Worm (Caenorhabditis elegans) whole organism, midembryonic: ENCODE results near the gene ZC416.2.

Source experiments
- T22C8.4 ChIP-seq: fragments of 200-800 bp; sonication (Bioruptor generic); IDR thresholded peaks from 2 replicates; pipeline ENCODE4 v1.3.6; 2022; ENCODE audit warnings: missing genetic modification characterization, missing compliant biosample characterization
- cog-1 ChIP-seq: sonication (generic microtip); optimal IDR thresholded peaks from 2 replicates; lab custom pipeline; 2016; ENCODE audit warnings: missing genetic modification characterization, missing compliant biosample characterization
- flt-1 ChIP-seq: fragments of 200-800 bp; sonication (Bioruptor generic); IDR thresholded peaks from 2 replicates; pipeline ENCODE4 v1.3.6; 2022; ENCODE audit warnings: missing genetic modification characterization, missing compliant biosample characterization
- klf-2 ChIP-seq: fragments of 200-800 bp; sonication (Bioruptor generic); conservative IDR thresholded peaks from 2 replicates; pipeline ENCODE4 v1.3.6; 2022; ENCODE audit warnings: missing genetic modification reagents, missing genetic modification characterization, missing compliant biosample characterization
- med-1 ChIP-seq: sonication (generic microtip); optimal IDR thresholded peaks from 2 replicates; lab custom pipeline; 2017; ENCODE audit warnings: missing genetic modification characterization, mild to moderate bottlenecking, missing compliant biosample characterization, antibody characterized with exemption, missing genetic modification reagents; ENCODE audit not compliant: insufficient read depth
- ref-1 ChIP-seq: fragments of 200-800 bp; sonication (Bioruptor generic); conservative IDR thresholded peaks from 2 replicates; pipeline ENCODE4 v1.3.6; 2022; ENCODE audit warnings: missing genetic modification reagents, missing genetic modification characterization, missing compliant biosample characterization
- tab-1 ChIP-seq: fragments of 200-800 bp; sonication (Bioruptor generic); IDR thresholded peaks from 2 replicates; pipeline ENCODE4 v1.3.6; 2022; ENCODE audit warnings: missing genetic modification characterization, missing compliant biosample characterization
- ztf-23 ChIP-seq: fragments of 200-800 bp; sonication (Bioruptor generic); IDR thresholded peaks from 2 replicates; pipeline ENCODE4 v1.3.6; 2022; ENCODE audit warnings: missing genetic modification reagents, missing genetic modification characterization, missing compliant biosample characterization
- ztf-29 ChIP-seq: fragments of 200-800 bp; sonication (Bioruptor generic); IDR thresholded peaks from 2 replicates; pipeline ENCODE4 v1.3.6; 2022; ENCODE audit warnings: missing genetic modification reagents, missing genetic modification characterization, missing compliant biosample characterization

Gene ZC416.2

DNA sequence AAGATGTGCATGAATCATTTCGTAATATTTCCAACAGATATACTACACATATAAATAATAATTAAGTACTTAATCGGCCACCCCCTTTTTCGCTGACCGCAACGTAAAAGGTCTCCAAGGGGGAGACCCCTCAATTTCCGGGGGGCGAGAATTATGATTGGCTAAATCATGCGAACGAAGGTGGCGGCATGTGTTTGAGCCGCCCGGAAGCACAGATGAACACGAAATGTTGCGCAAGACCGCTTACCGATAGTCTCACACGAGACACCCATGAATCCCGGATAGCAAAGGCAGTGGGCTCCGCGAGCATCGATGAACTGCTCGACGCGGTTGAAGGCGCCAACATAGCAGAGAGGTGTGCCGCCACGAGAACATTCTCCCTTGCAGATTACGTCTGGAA is 31.7 kb downstream of the ZC416.2 start:
- TF ChIP-seq klf-2 (GFP tag; lab: Robert Waterston, UW) (no peak), ztf-23 (GFP tag; lab: Robert Waterston, UW) (no peak), ztf-29 (GFP tag; lab: Robert Waterston, UW) (no peak), T22C8.4 (GFP tag; lab: Robert Waterston, UW) (no peak), flt-1 (GFP tag; lab: Robert Waterston, UW) (no peak), med-1 (no peak), ref-1 (GFP tag; lab: Robert Waterston, UW) (no peak), cog-1 (no peak), tab-1 (GFP tag; lab: Robert Waterston, UW) (no peak)

DNA sequence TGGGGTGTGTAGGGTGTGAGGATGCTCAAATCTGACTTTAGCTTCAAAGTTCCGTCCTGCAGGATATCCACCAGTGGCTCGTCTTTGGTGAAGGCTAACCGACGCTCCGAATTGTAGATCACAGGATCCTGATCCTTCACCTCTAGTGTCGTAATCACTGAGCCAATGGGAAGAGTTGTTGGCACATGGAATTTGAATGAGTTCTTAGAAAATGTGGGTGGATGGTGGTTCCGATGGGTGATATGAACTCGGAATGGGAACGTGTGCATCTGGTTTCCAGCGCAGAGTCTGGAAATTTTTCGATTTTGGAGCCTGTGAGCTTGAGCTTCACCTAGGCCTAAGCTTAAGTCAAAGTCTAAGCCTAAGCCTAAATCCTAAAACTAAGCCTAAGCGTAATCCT is 33.1 kb downstream of the ZC416.2 start:
- TF ChIP-seq tab-1 (GFP tag; lab: Robert Waterston, UW) (no peak), T22C8.4 (GFP tag; lab: Robert Waterston, UW) (no peak), cog-1 (no peak), flt-1 (GFP tag; lab: Robert Waterston, UW) (no peak), ztf-29 (GFP tag; lab: Robert Waterston, UW) (no peak), ztf-23 (GFP tag; lab: Robert Waterston, UW) (no peak), klf-2 (GFP tag; lab: Robert Waterston, UW) (no peak)

DNA sequence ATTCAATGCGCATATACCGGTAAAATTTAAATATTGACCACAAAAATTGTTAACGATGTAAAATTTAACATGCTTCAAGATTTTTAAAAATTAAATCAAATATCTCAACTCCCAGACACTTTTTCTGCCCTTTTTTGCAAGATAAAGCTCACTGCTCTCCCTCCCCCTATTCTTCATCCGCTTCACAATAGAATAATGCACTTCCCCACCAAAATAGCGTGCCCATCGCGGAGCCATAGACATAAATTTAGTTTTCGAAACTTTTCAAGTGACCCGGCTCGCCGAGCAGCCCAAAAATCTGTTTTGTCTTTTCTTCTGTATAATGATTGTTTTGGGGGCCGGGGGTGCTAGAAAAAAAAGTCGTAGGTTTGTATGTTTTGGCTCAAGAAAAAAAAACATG is 34.4 kb downstream of the ZC416.2 start:
- no peak for TF ChIP-seq ref-1 (GFP tag; lab: Robert Waterston, UW)
- TF ChIP-seq med-1: no peak
- no peak for TF ChIP-seq ztf-23 (GFP tag; lab: Robert Waterston, UW)
- TF ChIP-seq ztf-29 (GFP tag; lab: Robert Waterston, UW): no peak
- no peak for TF ChIP-seq cog-1
- TF ChIP-seq T22C8.4 (GFP tag; lab: Robert Waterston, UW): no peak
- TF ChIP-seq klf-2 (GFP tag; lab: Robert Waterston, UW): no peak
- TF ChIP-seq flt-1 (GFP tag; lab: Robert Waterston, UW): no peak
- no peak for TF ChIP-seq tab-1 (GFP tag; lab: Robert Waterston, UW)

DNA sequence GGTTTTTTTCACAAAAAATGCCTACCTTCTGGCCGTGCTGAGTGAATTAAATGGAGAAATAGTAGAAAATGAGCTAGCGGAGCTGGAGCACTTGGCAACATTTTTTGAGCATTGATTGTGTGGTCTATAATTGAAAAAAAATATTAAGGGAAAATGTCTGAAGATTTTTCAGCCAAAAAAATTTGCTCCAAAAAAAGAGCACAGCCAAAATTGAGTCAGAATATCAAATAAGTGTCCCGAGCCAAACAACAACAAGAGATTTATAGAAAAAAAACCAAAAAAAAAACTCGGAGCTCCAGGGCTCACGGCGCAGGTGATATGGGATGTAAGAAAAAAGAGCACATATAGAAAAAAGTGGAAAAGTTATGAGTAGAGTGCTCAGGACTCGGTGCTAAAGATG is 35.2 kb downstream of the ZC416.2 start, which contains the start of gene fmil-1:
Gene fmil-1 (minus strand): TSS at position 101 of the 400 bp plus-strand sequence.
- TF ChIP-seq cog-1: no peak
- TF ChIP-seq flt-1 (GFP tag; lab: Robert Waterston, UW): no peak
- no peak for TF ChIP-seq tab-1 (GFP tag; lab: Robert Waterston, UW)
- no peak for TF ChIP-seq ztf-23 (GFP tag; lab: Robert Waterston, UW)
- TF ChIP-seq med-1: no peak
- no peak for TF ChIP-seq klf-2 (GFP tag; lab: Robert Waterston, UW)
- no peak for TF ChIP-seq ref-1 (GFP tag; lab: Robert Waterston, UW)
- TF ChIP-seq ztf-29 (GFP tag; lab: Robert Waterston, UW): no peak
- TF ChIP-seq T22C8.4 (GFP tag; lab: Robert Waterston, UW): no peak

DNA sequence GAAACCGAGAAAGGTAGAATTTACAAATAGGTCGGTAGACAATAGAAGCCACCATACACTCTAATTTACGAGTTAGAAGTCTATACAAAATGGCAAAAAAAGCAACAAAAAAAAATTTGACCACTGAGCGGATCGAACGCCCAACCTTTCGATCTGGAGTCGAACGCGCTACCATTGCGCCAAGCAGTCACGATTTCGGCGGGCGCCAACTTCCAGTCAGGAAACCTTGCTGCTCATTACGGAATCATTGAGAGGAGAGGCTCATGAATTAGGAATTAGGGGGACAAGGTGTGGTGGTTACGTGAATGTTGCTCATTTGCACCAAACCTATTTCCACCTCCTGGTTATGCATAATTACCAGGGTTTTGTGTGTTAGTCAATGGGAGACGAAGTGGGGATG is 48.3 kb downstream of the ZC416.2 start:
- TF ChIP-seq ztf-23 (GFP tag; lab: Robert Waterston, UW) (no peak), med-1 (no peak), ztf-29 (GFP tag; lab: Robert Waterston, UW) (no peak), T22C8.4 (GFP tag; lab: Robert Waterston, UW) (no peak), tab-1 (GFP tag; lab: Robert Waterston, UW) (no peak), klf-2 (GFP tag; lab: Robert Waterston, UW) (no peak), cog-1 (no peak), flt-1 (GFP tag; lab: Robert Waterston, UW) (no peak), ref-1 (GFP tag; lab: Robert Waterston, UW) (no peak)
